Fruit fly (Drosophila melanogaster): ENCODE results near the gene SMC1.

The SMC1 gene

dm6 chr3R:24037538-24038265 lies 20.4 kb upstream of the SMC1 start, which contains the start of gene spas:
Gene spas (plus strand): TSS chr3R:24038215.
- TF ChIP-seq Sox14 (GFP tag; optimal IDR thresholded peaks at IDR 0.05) (peak; percentile 67), Sox102F (GFP tag; optimal IDR thresholded peaks at IDR 0.05) (peak; percentile 73), topi (GFP tag; optimal IDR thresholded peaks at IDR 0.05) (peak; percentile 68), CG1621 (tag; optimal IDR thresholded peaks at IDR 0.05) (peak; percentile 54), svp (GFP tag) (peak; percentile 92), CG6808 (GFP tag; optimal IDR thresholded peaks at IDR 0.05) (peak; percentile 44), Met (GFP tag; optimal IDR thresholded peaks at IDR 0.05) (peak; percentile 64), eg (GFP tag; IDR thresholded peaks at IDR 0.05) (peak; percentile 78), lz (GFP tag; optimal IDR thresholded peaks at IDR 0.05) (peak; percentile 83), Eip93F (GFP tag; optimal IDR thresholded peaks at IDR 0.05) (no peak), Eip78C (GFP tag) (peak; percentile 85), CG3032 (tag; optimal IDR thresholded peaks at IDR 0.05) (peak; percentile 61), Eip75B (GFP tag; optimal IDR thresholded peaks at IDR 0.05) (peak; percentile 74), esn (GFP tag; optimal IDR thresholded peaks at IDR 0.05) (peak; percentile 75), CG8632 (GFP tag; optimal IDR thresholded peaks at IDR 0.05) (peak; percentile 50), Ets96B (tag; optimal IDR thresholded peaks at IDR 0.05) (peak; percentile 46), CG11762 (GFP tag; optimal IDR thresholded peaks at IDR 0.05; ENCODE audit: insufficient read depth) (no peak), Blimp-1 (GFP tag; optimal IDR thresholded peaks at IDR 0.05) (no peak), ss (GFP tag; optimal IDR thresholded peaks at IDR 0.05) (peak in 1 of 2 experiments; percentile 20), fd59A (GFP tag; optimal IDR thresholded peaks at IDR 0.05) (peak; percentile 41), dac (GFP tag; optimal IDR thresholded peaks at IDR 0.05) (peak; percentile 46), cyc (GFP tag; optimal IDR thresholded peaks at IDR 0.05) (peak; percentile 68), CG11902 (GFP tag; optimal IDR thresholded peaks at IDR 0.05) (peak; percentile 74), Smox (GFP tag; optimal IDR thresholded peaks at IDR 0.05) (no peak), fd85E (GFP tag; optimal IDR thresholded peaks at IDR 0.05) (no peak), CG15336 (GFP tag; IDR thresholded peaks at IDR 0.05) (peak; percentile 46; the same call in 1 of the 2 replicates), CG11294 (GFP tag; IDR thresholded peaks at IDR 0.05) (peak; percentile 22; the same call in 1 of the 2 replicates), net (GFP tag; optimal IDR thresholded peaks at IDR 0.05) (no peak), CG7368 (GFP tag; optimal IDR thresholded peaks at IDR 0.05) (peak; percentile 58), acj6 (GFP tag; optimal IDR thresholded peaks at IDR 0.05) (peak; percentile 71), Hr38 (GFP tag; optimal IDR thresholded peaks at IDR 0.05) (no peak), pdm3 (GFP tag; optimal IDR thresholded peaks at IDR 0.05) (peak; percentile 68), vri (GFP tag; optimal IDR thresholded peaks at IDR 0.05) (peak; percentile 30), fkh (GFP tag; optimal IDR thresholded peaks at IDR 0.05) (peak; percentile 40), CG3919 (GFP tag; optimal IDR thresholded peaks at IDR 0.05) (peak; percentile 58), Gug (GFP tag; IDR thresholded peaks at IDR 0.05) (peak; percentile 62), CG9139 (GFP tag; optimal IDR thresholded peaks at IDR 0.05) (no peak), achi (GFP tag; optimal IDR thresholded peaks at IDR 0.05) (peak; percentile 75), CG32006 (GFP tag; optimal IDR thresholded peaks at IDR 0.05) (peak; percentile 67), CG6792 (GFP tag; optimal IDR thresholded peaks at IDR 0.05) (peak; percentile 50), CG6163 (GFP tag; IDR thresholded peaks at IDR 0.05) (peak; percentile 70), CG34406 (GFP tag; optimal IDR thresholded peaks at IDR 0.05) (peak; percentile 62), Sox15 (GFP tag; optimal IDR thresholded peaks at IDR 0.05) (peak; percentile 64), CG31627 (GFP tag; optimal IDR thresholded peaks at IDR 0.05) (peak; percentile 82), spab (GFP tag; optimal IDR thresholded peaks at IDR 0.05) (no peak), CG4318 (GFP tag; optimal IDR thresholded peaks at IDR 0.05) (no peak), OdsH (GFP tag; optimal IDR thresholded peaks at IDR 0.05) (peak; percentile 69), CG10631 (GFP tag; optimal IDR thresholded peaks at IDR 0.05) (peak; percentile 85), CG6276 (GFP tag; optimal IDR thresholded peaks at IDR 0.05) (no peak), CG8319 (GFP tag; optimal IDR thresholded peaks at IDR 0.05) (peak; percentile 48), Ets21C (GFP tag; optimal IDR thresholded peaks at IDR 0.05) (peak; percentile 62)

Measured in whole organism, prepupa.